Fruit fly (Drosophila melanogaster) whole organism, embryonic: ENCODE measurements around the gene JIL-1.

ENCODE experiments used
- Atf3 ChIP-seq: fragments of 200-800 bp; sonication (Bioruptor generic); optimal IDR thresholded peaks from 3 replicates; lab custom pipeline; 2016; ENCODE audit warnings: missing biosample characterization, missing genetic modification characterization
- Atf6 ChIP-seq: fragments of 200-800 bp; sonication (Bioruptor generic); IDR thresholded peaks from 2 replicates; pipeline ENCODE4 v1.3.6; 2022; ENCODE audit warnings: missing biosample characterization, missing genetic modification characterization
- CG10321 ChIP-seq: fragments of 200-800 bp; sonication (Bioruptor generic); IDR thresholded peaks from 2 replicates; pipeline ENCODE4 v1.3.6; 2022; ENCODE audit warnings: missing biosample characterization, missing genetic modification characterization
- CG10462 ChIP-seq: fragments of 200-800 bp; sonication (Bioruptor generic); optimal IDR thresholded peaks from 2 replicates; lab custom pipeline; 2016; ENCODE audit warnings: missing biosample characterization, missing genetic modification characterization
- CG1233 ChIP-seq: fragments of 200-800 bp; sonication (Bioruptor generic); optimal IDR thresholded peaks from 4 replicates; lab custom pipeline; 2018; ENCODE audit warnings: missing biosample characterization, mild to moderate bottlenecking, missing genetic modification characterization
- CG13775 ChIP-seq: fragments of 200-800 bp; sonication (Bioruptor generic); optimal IDR thresholded peaks from 3 replicates; lab custom pipeline; 2017; ENCODE audit warnings: missing biosample characterization, mild to moderate bottlenecking, missing genetic modification characterization
- CG13894 ChIP-seq: fragments of 200-800 bp; sonication (Bioruptor generic); optimal IDR thresholded peaks from 3 replicates; lab custom pipeline; 2018; ENCODE audit warnings: missing biosample characterization, mild to moderate bottlenecking, missing genetic modification characterization, moderate library complexity
- CG14710 ChIP-seq: fragments of 200-800 bp; sonication (Bioruptor generic); optimal IDR thresholded peaks from 3 replicates; lab custom pipeline; 2019; ENCODE audit warnings: missing biosample characterization, mild to moderate bottlenecking, missing genetic modification characterization, moderate library complexity
- CG17612 ChIP-seq: fragments of 200-800 bp; sonication (Bioruptor generic); IDR thresholded peaks from 2 replicates; pipeline ENCODE4 v1.3.6; 2022; ENCODE audit warnings: missing biosample characterization, missing genetic modification characterization
- CG17912 ChIP-seq: fragments of 200-800 bp; sonication (Bioruptor generic); optimal IDR thresholded peaks from 2 replicates; lab custom pipeline; 2018; ENCODE audit warnings: missing biosample characterization, mild to moderate bottlenecking, missing genetic modification characterization
- CG18011 ChIP-seq: fragments of 200-800 bp; sonication (Bioruptor generic); optimal IDR thresholded peaks from 2 replicates; lab custom pipeline; 2017; ENCODE audit warnings: missing biosample characterization, missing genetic modification characterization, mild to moderate bottlenecking, moderate library complexity, missing genotype
- CG18476 ChIP-seq: fragments of 200-800 bp; sonication (Bioruptor generic); optimal IDR thresholded peaks from 2 replicates; lab custom pipeline; 2016; ENCODE audit warnings: missing biosample characterization, mild to moderate bottlenecking, missing genetic modification characterization
- CG32772 ChIP-seq: fragments of 200-800 bp; sonication (Bioruptor generic); IDR thresholded peaks from 2 replicates; pipeline ENCODE4 v1.3.6; 2022; ENCODE audit warnings: missing biosample characterization, missing genetic modification characterization
- CG33213 ChIP-seq: fragments of 200-800 bp; sonication (Bioruptor generic); optimal IDR thresholded peaks from 3 replicates; lab custom pipeline; 2016; ENCODE audit warnings: missing biosample characterization, missing genetic modification characterization
- CG3847 ChIP-seq: fragments of 200-800 bp; sonication (Bioruptor generic); IDR thresholded peaks from 2 replicates; pipeline ENCODE4 v1.3.6; 2022; ENCODE audit warnings: missing biosample characterization, missing genetic modification characterization
- CG4282 ChIP-seq: fragments of 200-800 bp; sonication (Bioruptor generic); optimal IDR thresholded peaks from 2 replicates; lab custom pipeline; 2016; ENCODE audit warnings: missing biosample characterization, missing genetic modification characterization
- CG4854 ChIP-seq: fragments of 200-800 bp; sonication (Bioruptor generic); optimal IDR thresholded peaks from 2 replicates; lab custom pipeline; 2016; ENCODE audit warnings: missing biosample characterization, missing genetic modification characterization, inconsistent platforms
- CG5180 ChIP-seq: fragments of 200-800 bp; sonication (Bioruptor generic); optimal IDR thresholded peaks from 3 replicates; lab custom pipeline; 2017; ENCODE audit warnings: missing biosample characterization, missing genetic modification characterization, mild to moderate bottlenecking, moderate library complexity, missing genetic modification reagents
- CG5245 ChIP-seq: fragments of 200-800 bp; sonication (Bioruptor generic); optimal IDR thresholded peaks from 3 replicates; lab custom pipeline; 2016; ENCODE audit warnings: missing biosample characterization, missing genetic modification characterization
- CG6175 ChIP-seq: fragments of 200-800 bp; sonication (Bioruptor generic); IDR thresholded peaks from 3 replicates; pipeline ENCODE4 v1.3.6; 2022; ENCODE audit warnings: missing biosample characterization, missing genetic modification characterization
- CG6272 ChIP-seq: fragments of 200-800 bp; sonication (Bioruptor generic); IDR thresholded peaks from 2 replicates; pipeline ENCODE4 v1.3.6; 2022; ENCODE audit warnings: missing biosample characterization, missing genetic modification characterization
- CG8944 ChIP-seq: fragments of 200-800 bp; sonication (Bioruptor generic); optimal IDR thresholded peaks from 3 replicates; lab custom pipeline; 2016; ENCODE audit warnings: missing biosample characterization, missing genetic modification characterization
- CG9876 ChIP-seq: fragments of 200-800 bp; sonication (Bioruptor generic); optimal IDR thresholded peaks from 2 replicates; lab custom pipeline; 2016; ENCODE audit warnings: missing biosample characterization, missing genetic modification characterization
- Dad ChIP-seq: fragments of 200-800 bp; sonication (Bioruptor generic); optimal IDR thresholded peaks from 3 replicates; lab custom pipeline; 2016; ENCODE audit warnings: missing biosample characterization, missing genetic modification characterization
- Dbx ChIP-seq: fragments of 200-800 bp; sonication (Bioruptor generic); IDR thresholded peaks from 3 replicates; pipeline ENCODE4 v1.3.6; 2022; ENCODE audit warnings: missing biosample characterization, missing genetic modification characterization
- Elba2 ChIP-seq: fragments of 200-800 bp; sonication (Bioruptor generic); optimal IDR thresholded peaks from 3 replicates; lab custom pipeline; 2016; ENCODE audit warnings: missing biosample characterization, missing genetic modification characterization
- GATAe ChIP-seq: fragments of 200-800 bp; sonication (Bioruptor generic); conservative IDR thresholded peaks from 2 replicates; pipeline ENCODE4 v1.3.6; 2022; ENCODE audit warnings: missing biosample characterization, missing genetic modification characterization
- H15 ChIP-seq: fragments of 200-800 bp; sonication (Bioruptor generic); IDR thresholded peaks from 3 replicates; pipeline ENCODE4 v1.3.6; 2022; ENCODE audit warnings: missing biosample characterization, missing genetic modification characterization
- Max ChIP-seq: fragments of 200-800 bp; sonication (Bioruptor generic); optimal IDR thresholded peaks from 2 replicates; lab custom pipeline; 2016; ENCODE audit warnings: missing biosample characterization, mild to moderate bottlenecking, missing genetic modification characterization
- Myb ChIP-seq: fragments of 200-800 bp; sonication (Bioruptor generic); optimal IDR thresholded peaks from 2 replicates; lab custom pipeline; 2016; ENCODE audit warnings: missing biosample characterization, missing genetic modification characterization
- Taf1 ChIP-seq: fragments of 200-800 bp; sonication (Bioruptor generic); IDR thresholded peaks from 2 replicates; pipeline ENCODE4 v1.3.6; 2022; ENCODE audit warnings: missing biosample characterization, missing genetic modification characterization
- Xbp1 ChIP-seq: fragments of 200-800 bp; sonication (Bioruptor generic); optimal IDR thresholded peaks from 3 replicates; lab custom pipeline; 2016; ENCODE audit warnings: missing biosample characterization, mild to moderate bottlenecking, missing genetic modification characterization
- ab ChIP-seq: fragments of 200-800 bp; sonication (Bioruptor generic); optimal IDR thresholded peaks from 2 replicates; lab custom pipeline; 2016; ENCODE audit warnings: missing biosample characterization, missing genetic modification characterization
- aop ChIP-seq: fragments of 200-800 bp; sonication (Bioruptor generic); IDR thresholded peaks from 2 replicates; pipeline ENCODE4 v1.3.6; 2022; ENCODE audit warnings: missing biosample characterization, missing genetic modification characterization
- bowl ChIP-seq: fragments of 200-800 bp; sonication (Bioruptor generic); IDR thresholded peaks from 2 replicates; pipeline ENCODE4 v1.3.6; 2022; ENCODE audit warnings: missing biosample characterization, missing genetic modification characterization
- corto ChIP-seq: fragments of 200-800 bp; sonication (Bioruptor generic); optimal IDR thresholded peaks from 2 replicates; lab custom pipeline; 2016; ENCODE audit warnings: missing biosample characterization, mild to moderate bottlenecking, missing genetic modification characterization, moderate library complexity
- croc ChIP-seq: fragments of 200-800 bp; sonication (Bioruptor generic); conservative IDR thresholded peaks from 3 replicates; pipeline ENCODE4 v1.3.6; 2022; ENCODE audit warnings: missing biosample characterization, missing genetic modification characterization
- dan ChIP-seq: fragments of 200-800 bp; sonication (Bioruptor generic); IDR thresholded peaks from 2 replicates; pipeline ENCODE4 v1.3.6; 2022; ENCODE audit warnings: missing biosample characterization, missing genetic modification characterization
- disco-r ChIP-seq: fragments of 200-800 bp; sonication (Bioruptor generic); optimal IDR thresholded peaks from 2 replicates; lab custom pipeline; 2016; ENCODE audit warnings: missing biosample characterization, missing genetic modification characterization
- dm ChIP-seq: fragments of 200-800 bp; sonication (Bioruptor generic); optimal IDR thresholded peaks from 3 replicates; lab custom pipeline; 2016; ENCODE audit warnings: missing biosample characterization, missing genetic modification characterization
- dmrt11E ChIP-seq: fragments of 200-800 bp; sonication (Bioruptor generic); optimal IDR thresholded peaks from 3 replicates; lab custom pipeline; 2018; ENCODE audit warnings: missing biosample characterization, mild to moderate bottlenecking, missing genetic modification characterization, moderate library complexity
- en ChIP-seq: fragments of 200-800 bp; sonication (Bioruptor generic); optimal IDR thresholded peaks from 2 replicates; lab custom pipeline; 2016; ENCODE audit warnings: missing biosample characterization, missing genetic modification characterization
- exex ChIP-seq: fragments of 200-800 bp; sonication (Bioruptor generic); optimal IDR thresholded peaks from 4 replicates; lab custom pipeline; 2018; ENCODE audit warnings: missing biosample characterization, mild to moderate bottlenecking, missing genetic modification characterization, moderate library complexity
- gce ChIP-seq: fragments of 200-800 bp; sonication (Bioruptor generic); IDR thresholded peaks from 3 replicates; pipeline ENCODE4 v1.3.6; 2022; ENCODE audit warnings: missing biosample characterization, missing genetic modification characterization
- grau ChIP-seq: fragments of 200-800 bp; optimal IDR thresholded peaks from 3 replicates; lab custom pipeline; 2019; ENCODE audit warnings: missing biosample characterization, mild to moderate bottlenecking, missing genetic modification characterization, moderate library complexity
- kni ChIP-seq: fragments of 200-800 bp; sonication (Bioruptor generic); optimal IDR thresholded peaks from 3 replicates; lab custom pipeline; 2017; ENCODE audit warnings: mild to moderate bottlenecking, missing biosample characterization, missing genetic modification reagents, missing genetic modification characterization
- knrl ChIP-seq: fragments of 200-800 bp; sonication (Bioruptor generic); IDR thresholded peaks from 3 replicates; pipeline ENCODE4 v1.3.6; 2022; ENCODE audit warnings: missing biosample characterization, missing genetic modification characterization; ENCODE audit not compliant: partially characterized antibody
- schlank ChIP-seq: fragments of 200-800 bp; sonication (Bioruptor generic); optimal IDR thresholded peaks from 2 replicates; lab custom pipeline; 2018; ENCODE audit warnings: missing biosample characterization, mild to moderate bottlenecking, missing genetic modification characterization
- tin ChIP-seq: fragments of 200-800 bp; sonication (Bioruptor generic); optimal IDR thresholded peaks from 3 replicates; lab custom pipeline; 2016; ENCODE audit warnings: missing biosample characterization, missing genetic modification characterization
- tio ChIP-seq: fragments of 200-800 bp; sonication (Bioruptor generic); optimal IDR thresholded peaks from 2 replicates; lab custom pipeline; 2017; ENCODE audit warnings: missing biosample characterization, missing genetic modification characterization, inconsistent platforms
- yki ChIP-seq: fragments of >200 bp; optimal IDR thresholded peaks from 3 replicates; lab custom pipeline; 2018
- zen2 ChIP-seq: fragments of 200-800 bp; sonication (Bioruptor generic); IDR thresholded peaks from 3 replicates; pipeline ENCODE4 v1.3.6; 2022; ENCODE audit warnings: missing biosample characterization, missing genetic modification characterization; ENCODE audit not compliant: partially characterized antibody

The JIL-1 gene

dm6 chr3L:11096195-11096908, 3.4 kb upstream of the JIL-1 start, which contains the start of the genes CG46439, Iyd and CG33947 (continued):
- TF ChIP-seq CG10462 (GFP tag; lab: Kevin White, UChicago) (no peak), gce (GFP tag; lab: Robert Waterston, UW) (0 out of 3 replicates have a peak, but pooled peaks have one; percentile 41), disco-r (no peak), grau (peak; percentile 2), CG32772 (GFP tag; lab: Robert Waterston, UW) (no peak), yki (lab: Kevin White, UChicago) (peak; percentile 52), CG17612 (no peak), CG4854 (GFP tag; lab: Kevin White, UChicago) (no peak), schlank (no peak), Atf3 (GFP tag; lab: Kevin White, UChicago) (no peak), dm (GFP tag; lab: Kevin White, UChicago) (no peak), zen2 (no peak; the same call in 2 of the 3 replicates), croc (GFP tag; lab: Robert Waterston, UW) (no peak), corto (GFP tag; lab: Kevin White, UChicago) (peak; percentile 16), H15 (GFP tag; lab: Robert Waterston, UW) (no peak), ab (GFP tag; lab: Kevin White, UChicago) (no peak), dan (no peak), CG6272 (GFP tag; lab: Robert Waterston, UW) (no peak), CG13775 (no peak), kni (peak; percentile 39), Max (GFP tag; lab: Kevin White, UChicago) (no peak), Dbx (GFP tag; lab: Robert Waterston, UW) (no peak), CG6175 (GFP tag; lab: Robert Waterston, UW) (no peak), CG13894 (no peak), CG3847 (GFP tag; lab: Robert Waterston, UW) (no peak), en (GFP tag; lab: Kevin White, UChicago) (no peak), dmrt11E (tag; lab: Kevin White, UChicago) (no peak), CG5245 (GFP tag; lab: Kevin White, UChicago) (no peak), Xbp1 (no peak), tin (GFP tag; lab: Kevin White, UChicago) (no peak), exex (tag; lab: Kevin White, UChicago) (peak; percentile 32), GATAe (GFP tag; lab: Robert Waterston, UW) (no peak), CG5180 (GFP tag; lab: Kevin White, UChicago) (no peak), knrl (GFP tag; lab: Robert Waterston, UW) (no peak), CG17912 (no peak), CG8944 (GFP tag; lab: Kevin White, UChicago) (no peak), Dad (GFP tag; lab: Kevin White, UChicago) (no peak), CG18011 (GFP tag; lab: Kevin White, UChicago) (no peak), Myb (GFP tag; lab: Kevin White, UChicago) (peak; percentile 93), Elba2 (GFP tag; lab: Kevin White, UChicago) (peak; percentile 24), CG1233 (GFP tag; lab: Kevin White, UChicago) (no peak), aop (GFP tag; lab: Robert Waterston, UW) (no peak), Taf1 (GFP tag; lab: Robert Waterston, UW) (no peak), CG9876 (no peak), bowl (no peak), CG14710 (tag; lab: Kevin White, UChicago) (no peak), CG18476 (no peak), tio (GFP tag; lab: Kevin White, UChicago) (no peak), Atf6 (GFP tag; lab: Robert Waterston, UW) (peak; percentile 56), CG4282 (no peak), CG10321 (no peak), CG33213 (GFP tag; lab: Kevin White, UChicago) (no peak)
